Worm (Caenorhabditis elegans) whole organism, young adult: Measurements from ENCODE around the gene Y47D3B.4.

Experiments
- B0019.2 ChIP-seq: fragments of 200-800 bp; sonication (Bioruptor generic); conservative IDR thresholded peaks from 2 replicates; pipeline ENCODE4 v1.3.6; 2022; ENCODE audit warnings: missing genetic modification reagents, missing genetic modification characterization, missing compliant biosample characterization
- B0261.1 ChIP-seq: sonication (generic microtip); optimal IDR thresholded peaks from 2 replicates; lab custom pipeline; 2016; ENCODE audit warnings: mild to moderate bottlenecking, missing genetic modification characterization, moderate library complexity, missing compliant biosample characterization
- C17E4.6 ChIP-seq: fragments of 200-800 bp; sonication (Bioruptor generic); IDR thresholded peaks from 2 replicates; pipeline ENCODE4 v1.3.6; 2022; ENCODE audit warnings: missing genetic modification reagents, missing genetic modification characterization, missing compliant biosample characterization
- F39B2.1 ChIP-seq: fragments of 200-800 bp; sonication (Bioruptor generic); IDR thresholded peaks from 2 replicates; pipeline ENCODE4 v1.3.6; 2022; ENCODE audit warnings: missing genetic modification reagents, missing genetic modification characterization, missing compliant biosample characterization
- F52B5.7 ChIP-seq: sonication (generic microtip); optimal IDR thresholded peaks from 2 replicates; lab custom pipeline; 2016; ENCODE audit warnings: mild to moderate bottlenecking, missing genetic modification characterization, missing compliant biosample characterization
- Y53F4B.3 ChIP-seq: fragments of 200-800 bp; sonication (Bioruptor generic); IDR thresholded peaks from 2 replicates; pipeline ENCODE4 v1.3.6; 2022; ENCODE audit warnings: missing genetic modification reagents, missing genetic modification characterization, missing compliant biosample characterization
- Y53G8AR.9 ChIP-seq: fragments of 200-800 bp; sonication (Bioruptor generic); conservative IDR thresholded peaks from 2 replicates; pipeline ENCODE4 v1.3.6; 2022; ENCODE audit warnings: missing genetic modification reagents, missing genetic modification characterization, missing compliant biosample characterization
- Y56A3A.18 ChIP-seq: fragments of 200-800 bp; sonication (Bioruptor generic); IDR thresholded peaks from 2 replicates; pipeline ENCODE4 v1.3.6; 2022; ENCODE audit warnings: missing genetic modification reagents, missing genetic modification characterization, missing compliant biosample characterization
- Y95B8A.8 ChIP-seq: fragments of 200-800 bp; sonication (Bioruptor generic); IDR thresholded peaks from 2 replicates; pipeline ENCODE4 v1.3.6; 2022; ENCODE audit warnings: missing genetic modification reagents, missing genetic modification characterization, missing compliant biosample characterization
- cebp-1 ChIP-seq, 2 experiments: fragments of 200-800 bp in 1 of 2; sonication (Bioruptor generic) in 1 of 2; sonication (generic microtip) in 1 of 2; IDR thresholded peaks in 1 of 2; optimal IDR thresholded peaks in 1 of 2; 2 replicates each; pipeline versions ENCODE4 v1.3.6 to Lab custom; 2017 to 2022; ENCODE audit warnings: missing compliant biosample characterization in 2 of 2, missing genetic modification characterization in 2 of 2, mild to moderate bottlenecking in 1 of 2, missing genetic modification reagents in 1 of 2, moderate library complexity in 1 of 2
- ceh-100 ChIP-seq: fragments of 200-800 bp; sonication (Bioruptor generic); IDR thresholded peaks from 2 replicates; pipeline ENCODE4 v1.3.6; 2022; ENCODE audit warnings: missing genetic modification reagents, missing genetic modification characterization, missing compliant biosample characterization
- ceh-91 ChIP-seq: fragments of 200-800 bp; sonication (Bioruptor generic); IDR thresholded peaks from 2 replicates; pipeline ENCODE4 v1.3.6; 2022; ENCODE audit warnings: missing genetic modification reagents, missing genetic modification characterization, missing compliant biosample characterization
- egrh-3 ChIP-seq: fragments of 200-800 bp; sonication (Bioruptor generic); IDR thresholded peaks from 2 replicates; pipeline ENCODE4 v1.3.6; 2022; ENCODE audit warnings: missing genetic modification reagents, missing genetic modification characterization, missing compliant biosample characterization
- ekl-4 ChIP-seq: fragments of 200-800 bp; sonication (Bioruptor generic); IDR thresholded peaks from 2 replicates; pipeline ENCODE4 v1.3.6; 2022; ENCODE audit warnings: missing genetic modification reagents, missing genetic modification characterization, missing compliant biosample characterization
- hmg-20 ChIP-seq: fragments of 200-800 bp; sonication (Bioruptor generic); IDR thresholded peaks from 2 replicates; pipeline ENCODE4 v1.3.6; 2022; ENCODE audit warnings: missing genetic modification reagents, missing genetic modification characterization, missing compliant biosample characterization
- hsf-1 ChIP-seq: fragments of 200-800 bp; sonication (Bioruptor generic); IDR thresholded peaks from 2 replicates; pipeline ENCODE4 v1.3.6; 2022; ENCODE audit warnings: missing genetic modification reagents, missing genetic modification characterization, missing compliant biosample characterization
- lsl-1 ChIP-seq: fragments of 200-800 bp; sonication (Bioruptor generic); optimal IDR thresholded peaks from 2 replicates; lab custom pipeline; 2018; ENCODE audit warnings: mild to moderate bottlenecking, missing genetic modification characterization, moderate library complexity, missing compliant biosample characterization
- madf-10 ChIP-seq: sonication (generic microtip); optimal IDR thresholded peaks from 2 replicates; lab custom pipeline; 2016; ENCODE audit warnings: mild to moderate bottlenecking, missing genetic modification characterization, missing compliant biosample characterization
- nfya-2 ChIP-seq: fragments of 200-800 bp; sonication (Bioruptor generic); IDR thresholded peaks from 2 replicates; pipeline ENCODE4 v1.3.6; 2022; ENCODE audit warnings: missing genetic modification reagents, missing genetic modification characterization, missing compliant biosample characterization
- nfyb-1 ChIP-seq: fragments of 200-800 bp; sonication (Bioruptor generic); IDR thresholded peaks from 2 replicates; pipeline ENCODE4 v1.3.6; 2022; ENCODE audit warnings: missing genetic modification reagents, missing genetic modification characterization, missing compliant biosample characterization
- nhr-80 ChIP-seq: sonication (generic microtip); optimal IDR thresholded peaks from 2 replicates; lab custom pipeline; 2016; ENCODE audit warnings: missing genetic modification characterization, missing compliant biosample characterization
- pbrm-1 ChIP-seq: fragments of 200-800 bp; sonication (Bioruptor generic); IDR thresholded peaks from 2 replicates; pipeline ENCODE4 v1.3.6; 2022; ENCODE audit warnings: missing genetic modification reagents, missing genetic modification characterization, missing compliant biosample characterization
- repo-1 ChIP-seq: sonication (generic microtip); optimal IDR thresholded peaks from 2 replicates; lab custom pipeline; 2017; ENCODE audit warnings: mild to moderate bottlenecking, missing genetic modification characterization, missing compliant biosample characterization
- sea-2 ChIP-seq: fragments of 200-800 bp; sonication (Bioruptor generic); IDR thresholded peaks from 2 replicates; pipeline ENCODE4 v1.3.6; 2022; ENCODE audit warnings: missing genetic modification characterization, missing compliant biosample characterization
- snpc-4 ChIP-seq, 5 experiments: fragments of 150-350 bp in 1 of 5; sonication (generic microtip) in 4 of 5; optimal IDR thresholded peaks; 2 replicates each; lab custom pipeline; 2014 to 2018; ENCODE audit warnings: missing genetic modification characterization in 5 of 5, missing biosample characterization in 3 of 5, antibody characterized with exemption in 2 of 5, mild to moderate bottlenecking in 2 of 5, missing compliant biosample characterization in 2 of 5, missing genotype in 2 of 5, moderate library complexity in 2 of 5, missing genetic modification reagents in 1 of 5
- somi-1 ChIP-seq: fragments of 200-800 bp; sonication (Bioruptor generic); optimal IDR thresholded peaks from 2 replicates; lab custom pipeline; 2018; ENCODE audit warnings: mild to moderate bottlenecking, missing genetic modification characterization, missing compliant biosample characterization
- unc-62 ChIP-seq: fragments of 150-350 bp; optimal IDR thresholded peaks from 2 replicates; lab custom pipeline; 2014; ENCODE audit warnings: missing biosample characterization, missing genetic modification reagents, missing genetic modification characterization
- zfh-2 ChIP-seq: fragments of 200-800 bp; sonication (Bioruptor generic); conservative IDR thresholded peaks from 2 replicates; pipeline ENCODE4 v1.3.6; 2022; ENCODE audit warnings: missing genetic modification reagents, missing genetic modification characterization, missing compliant biosample characterization
- ztf-22 ChIP-seq: fragments of 200-800 bp; sonication (Bioruptor generic); optimal IDR thresholded peaks from 2 replicates; lab custom pipeline; 2018; ENCODE audit warnings: mild to moderate bottlenecking, missing genetic modification characterization, moderate library complexity, missing compliant biosample characterization
- ztf-26 ChIP-seq: sonication (generic microtip); optimal IDR thresholded peaks from 2 replicates; lab custom pipeline; 2017; ENCODE audit warnings: missing genetic modification characterization, missing compliant biosample characterization

Y47D3B.4 gene

ce11 chrIII:11371236-11371635, 33.9 kb upstream of the Y47D3B.4 start (continued):
- TF ChIP-seq B0261.1 (tag; lab: Kevin White, UChicago) (peak; percentile 87), pbrm-1 (GFP tag; lab: Robert Waterston, UW) (peak; percentile 56; the same call in 1 of the 2 replicates), repo-1 (tag; lab: Kevin White, UChicago) (peak; percentile 58), F39B2.1 (GFP tag; lab: Robert Waterston, UW) (no peak), ztf-26 (tag; lab: Kevin White, UChicago) (peak; percentile 58)
- TF ChIP-seq, all 124 proteins: peak for 71

DNA sequence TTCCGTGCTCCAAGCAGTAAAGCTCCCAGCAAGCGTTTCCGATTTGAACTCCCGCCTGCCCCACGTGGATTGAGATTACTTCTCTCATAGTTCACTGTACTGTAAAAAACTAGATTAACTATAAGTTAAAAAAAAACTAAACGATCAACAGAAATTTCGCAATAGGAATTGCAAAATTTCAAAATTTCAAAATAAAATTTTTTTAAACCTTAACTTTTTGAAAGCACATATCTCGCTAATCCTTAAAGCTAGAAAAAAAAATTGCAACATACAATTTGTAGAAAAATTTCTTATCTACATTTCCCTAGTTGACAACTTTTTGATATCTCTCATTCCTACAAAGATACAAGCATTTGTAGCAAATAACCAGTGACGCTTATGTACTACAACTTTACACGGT, 33.5 kb upstream of the Y47D3B.4 start, which contains the start of gene tba-7:
tba-7 (minus strand) TSS at position 101 of the 400 bp plus-strand sequence.
- TF ChIP-seq Y53G8AR.9 (GFP tag; lab: Robert Waterston, UW) (no peak), B0261.1 (tag; lab: Kevin White, UChicago) (peak; percentile 45), ekl-4 (GFP tag; lab: Robert Waterston, UW) (no peak), ceh-100 (no peak), cebp-1 (GFP tag; IDR thresholded peaks at IDR 0.05; lab: Robert Waterston, UW) (no peak), cebp-1 (tag; optimal IDR thresholded peaks at IDR 0.05; lab: Kevin White, UChicago) (peak; percentile 58), ceh-91 (GFP tag; lab: Robert Waterston, UW) (no peak), B0019.2 (GFP tag; lab: Robert Waterston, UW) (no peak)

- TF ChIP-seq zfh-2 (0 out of 2 replicates have a peak, but pooled peaks have one; percentile 7), hsf-1 (GFP tag; lab: Robert Waterston, UW) (no peak), snpc-4 (GFP tag; optimal IDR thresholded peaks at IDR 0.05; lab: Kevin White, UChicago) (no peak), snpc-4 (tag; optimal IDR thresholded peaks at IDR 0.05; lab: Kevin White, UChicago) (peak; percentile 89 to 95 (median 92)), nhr-80 (tag; lab: Kevin White, UChicago) (peak; percentile 34), ztf-22 (GFP tag; lab: Kevin White, UChicago) (no peak), Y53F4B.3 (GFP tag; lab: Robert Waterston, UW) (no peak), nfyb-1 (no peak)
Observed at ce11 chrIII:11372199-11372938, 32.8 kb upstream of the Y47D3B.4 start.

DNA sequence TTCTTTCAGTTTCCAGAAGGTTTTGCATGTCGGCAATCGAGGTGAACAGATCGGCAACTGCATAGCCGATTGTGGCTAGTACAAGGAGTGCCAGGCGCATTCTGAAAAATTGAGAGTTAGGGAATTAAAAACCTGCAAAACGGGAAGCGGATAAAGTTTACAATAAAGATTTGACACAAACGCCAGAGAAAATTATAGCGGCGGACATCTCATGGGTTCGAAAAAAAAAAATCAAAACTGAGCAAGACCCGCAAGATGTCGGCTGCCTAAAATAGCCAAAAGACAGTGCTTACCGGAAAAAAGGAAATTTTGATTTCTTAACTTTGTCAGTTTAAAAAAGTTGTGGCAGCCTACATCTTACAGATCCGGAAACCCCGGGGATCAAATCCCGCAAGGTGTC, 27.3 kb upstream of the Y47D3B.4 start, which contains the start of gene dpy-18:
dpy-18 (minus strand) TSS at position 101 of the 400 bp plus-strand sequence.
- no peak for TF ChIP-seq nfya-2 (GFP tag; lab: Robert Waterston, UW)
- TF ChIP-seq egrh-3 (GFP tag; lab: Robert Waterston, UW), result no peak
- no peak for TF ChIP-seq lsl-1 (GFP tag; lab: Kevin White, UChicago)
- TF ChIP-seq C17E4.6, result no peak
- no peak for TF ChIP-seq pbrm-1 (GFP tag; lab: Robert Waterston, UW)
- no peak for TF ChIP-seq sea-2 (GFP tag; lab: Robert Waterston, UW)
- TF ChIP-seq Y95B8A.8, result no peak
- no peak for TF ChIP-seq somi-1 (GFP tag; lab: Kevin White, UChicago)
- TF ChIP-seq Y56A3A.18 (GFP tag; lab: Robert Waterston, UW), result no peak
- TF ChIP-seq hmg-20, result no peak
- TF ChIP-seq F52B5.7 (tag; lab: Kevin White, UChicago), result no peak
- TF ChIP-seq madf-10, result no peak

DNA sequence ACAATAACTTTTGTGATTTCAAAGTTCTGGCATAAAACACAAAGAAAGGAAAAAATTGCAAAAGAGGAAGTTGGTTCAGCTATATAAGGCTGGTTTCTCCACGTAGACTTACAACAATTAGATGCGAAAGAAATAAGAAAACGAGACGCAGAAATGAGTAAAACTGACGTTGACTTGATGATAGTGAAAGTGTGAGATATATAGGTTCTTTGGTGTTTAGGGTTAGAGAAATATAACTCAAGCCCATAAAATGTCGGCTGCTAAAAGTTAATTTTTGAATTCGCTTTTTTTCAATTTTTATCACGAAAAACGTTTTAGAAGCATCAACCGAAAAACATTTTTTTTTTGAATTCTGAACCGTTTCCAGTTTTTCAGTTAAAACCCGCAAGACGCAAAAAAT, 26.7 kb upstream of the Y47D3B.4 start:
- TF ChIP-seq ztf-22 (GFP tag; lab: Kevin White, UChicago) (no peak), unc-62 (GFP tag; lab: Kevin White, UChicago) (no peak), B0019.2 (GFP tag; lab: Robert Waterston, UW) (no peak), madf-10 (no peak), snpc-4 (GFP tag; optimal IDR thresholded peaks at IDR 0.05; lab: Kevin White, UChicago) (no peak), snpc-4 (tag; optimal IDR thresholded peaks at IDR 0.05; lab: Kevin White, UChicago) (peak in 1 of 4 experiments; percentile 16)
- TF ChIP-seq, all 124 proteins: peak for 1
